Fruit fly (Drosophila melanogaster) ovary, adult (tissue): ENCODE data around the gene egh.
A peak's percentile ranks its signal among the peaks of the same experiment; 100 is the strongest.

Experiments
- CG17801 ChIP-seq: fragments of 200-800 bp; optimal IDR thresholded peaks from 2 replicates; lab custom pipeline; 2019; ENCODE audit warnings: missing biosample characterization, mild to moderate bottlenecking, missing genetic modification characterization, moderate library complexity; ENCODE audit not compliant: partially characterized antibody

egh gene

DNA sequence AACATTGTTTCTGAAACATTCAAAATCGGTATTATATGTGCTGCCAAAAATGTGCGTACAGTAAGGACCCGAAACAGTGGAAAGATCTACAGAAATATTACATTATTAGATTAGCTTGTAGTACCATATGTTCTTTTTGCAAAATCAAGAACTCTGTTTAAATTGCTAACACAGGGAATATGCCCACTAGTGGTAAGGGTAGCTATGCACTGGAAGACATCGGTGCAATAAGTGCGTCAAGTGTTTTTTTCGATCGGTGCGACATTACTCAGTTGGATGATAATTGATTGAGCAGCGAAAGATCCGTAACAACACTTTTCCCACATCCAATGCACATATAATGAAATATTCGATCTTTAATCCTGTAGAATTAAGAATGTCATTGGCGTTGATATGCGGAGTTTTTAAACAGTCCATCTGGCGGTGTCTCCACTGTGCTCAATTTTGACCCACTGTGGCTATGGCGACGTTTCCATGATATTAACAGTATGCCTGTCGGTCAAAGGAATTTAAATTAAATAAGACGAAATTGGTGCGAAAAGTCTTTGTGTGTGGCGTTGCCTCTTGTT lies 46.9 kb downstream of the egh start:
- no peak for TF ChIP-seq CG17801 (GFP tag; lab: Kevin White, UChicago)

- TF ChIP-seq CG17801 (GFP tag; lab: Kevin White, UChicago): no peak
Observed at dm6 chrX:2635953-2636715, 47.8 kb downstream of the egh start.

DNA sequence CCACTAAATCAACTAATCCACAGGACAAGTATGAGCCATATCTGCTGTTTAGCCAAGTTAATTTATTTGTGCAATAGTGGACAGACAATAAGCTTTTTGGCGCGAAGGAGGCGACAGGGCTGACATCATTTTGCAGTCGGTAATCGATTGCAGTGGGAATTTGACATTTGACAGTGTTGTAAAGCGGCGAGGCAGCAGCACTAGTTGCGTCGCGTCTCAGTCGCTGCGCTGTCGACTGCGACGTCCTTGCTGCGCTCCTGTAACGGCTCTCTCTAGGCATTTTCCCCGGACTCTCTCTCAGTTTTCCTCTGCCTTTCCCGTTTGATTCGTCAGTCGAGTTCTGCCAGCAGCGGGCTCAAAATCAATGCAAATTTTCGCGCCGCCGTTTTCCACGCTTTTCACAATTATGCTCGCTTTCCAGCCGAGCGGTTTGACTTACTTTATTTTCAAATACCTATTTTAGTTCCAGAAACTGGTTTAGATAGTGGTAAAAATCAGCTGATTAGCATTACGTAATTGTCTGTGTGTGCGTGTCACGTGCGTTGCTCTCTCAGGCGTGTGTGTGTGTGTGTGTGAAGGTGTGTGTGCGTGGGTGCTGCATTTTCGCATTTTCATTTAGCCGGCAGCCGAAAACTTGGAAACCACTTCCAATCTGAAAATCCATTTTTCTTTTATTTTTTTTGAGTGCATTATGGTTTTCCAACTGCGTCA lies 48.7 kb downstream of the egh start:
- no peak for TF ChIP-seq CG17801 (GFP tag; lab: Kevin White, UChicago)

dm6 chrX:2637914-2638313 lies 49.6 kb downstream of the egh start:
- no peak for TF ChIP-seq CG17801 (GFP tag; lab: Kevin White, UChicago)

- no peak for TF ChIP-seq CG17801 (GFP tag; lab: Kevin White, UChicago)
Observed at dm6 chrX:2638646-2639045, 50.3 kb downstream of the egh start.

- peak; percentile 66 for TF ChIP-seq CG17801 (GFP tag; lab: Kevin White, UChicago)
Observed at dm6 chrX:2642484-2643379, 54.4 kb downstream of the egh start.

dm6 chrX:2645593-2645992 lies 57.3 kb downstream of the egh start:
- TF ChIP-seq CG17801 (GFP tag; lab: Kevin White, UChicago): peak; percentile 58

- peak; percentile 94 for TF ChIP-seq CG17801 (GFP tag; lab: Kevin White, UChicago)
Observed at dm6 chrX:2646022-2646761, 57.9 kb downstream of the egh start.

dm6 chrX:2647472-2647883 lies 59.2 kb downstream of the egh start:
- no peak for TF ChIP-seq CG17801 (GFP tag; lab: Kevin White, UChicago)

- TF ChIP-seq CG17801 (GFP tag; lab: Kevin White, UChicago): no peak
Observed at dm6 chrX:2647950-2648613, 59.8 kb downstream of the egh start.
